Worm (Caenorhabditis elegans) whole organism, L4 larva: ENCODE data around the gene skr-18.

Source experiments
- F44E2.7 ChIP-seq: fragments of 200-800 bp; sonication (Bioruptor generic); IDR thresholded peaks from 2 replicates; pipeline ENCODE4 v2.1.2; 2022; ENCODE audit warnings: missing genetic modification characterization, missing compliant biosample characterization
- Y48G9A.11 ChIP-seq: fragments of 200-800 bp; sonication (Bioruptor generic); IDR thresholded peaks from 2 replicates; pipeline ENCODE4 v1.3.6; 2022; ENCODE audit warnings: missing genetic modification reagents, missing genetic modification characterization, missing compliant biosample characterization
- Y5F2A.4 ChIP-seq: fragments of 200-800 bp; sonication (Bioruptor generic); optimal IDR thresholded peaks from 2 replicates; lab custom pipeline; 2018; ENCODE audit warnings: mild to moderate bottlenecking, missing genetic modification characterization, missing compliant biosample characterization
- aha-1 ChIP-seq: fragments of 150-350 bp; peaks from one replicate; lab custom pipeline; 2014; ENCODE audit warnings: missing biosample characterization, missing genetic modification characterization
- ama-1 ChIP-seq: fragments of 150-350 bp; optimal IDR thresholded peaks from 2 replicates; lab custom pipeline; 2014; ENCODE audit warnings: inconsistent platforms, mixed read lengths
- arid-1 ChIP-seq: fragments of 200-800 bp; sonication (Bioruptor generic); conservative IDR thresholded peaks from 2 replicates; pipeline ENCODE4 v1.3.6; 2022; ENCODE audit warnings: missing genetic modification reagents, missing genetic modification characterization, missing compliant biosample characterization
- ceh-28 ChIP-seq: fragments of 150-350 bp; optimal IDR thresholded peaks from 2 replicates; lab custom pipeline; 2014; ENCODE audit warnings: missing biosample characterization, missing genetic modification reagents, missing genetic modification characterization
- ceh-82 ChIP-seq: sonication (generic microtip); optimal IDR thresholded peaks from 2 replicates; lab custom pipeline; 2017; ENCODE audit warnings: missing biosample characterization, missing genetic modification characterization
- daf-16 ChIP-seq, 3 experiments: sonication (generic microtip); optimal IDR thresholded peaks; 2 replicates each; lab custom pipeline; 2016 to 2017; ENCODE audit warnings: missing genetic modification characterization in 3 of 3, missing genetic modification reagents in 3 of 3, mild to moderate bottlenecking in 2 of 3, missing compliant biosample characterization in 2 of 3, missing biosample characterization in 1 of 3, moderate library complexity in 1 of 3
- daf-19 ChIP-seq: fragments of 200-800 bp; sonication (Bioruptor generic); conservative IDR thresholded peaks from 2 replicates; pipeline ENCODE4 v1.3.6; 2022; ENCODE audit warnings: missing genetic modification characterization, missing compliant biosample characterization
- daf-8 ChIP-seq: fragments of 200-800 bp; sonication (Bioruptor generic); IDR thresholded peaks from 2 replicates; pipeline ENCODE4 v1.3.6; 2022; ENCODE audit warnings: missing genetic modification characterization, missing compliant biosample characterization
- duxl-1 ChIP-seq: sonication (generic microtip); optimal IDR thresholded peaks from 2 replicates; lab custom pipeline; 2016; ENCODE audit warnings: mild to moderate bottlenecking, missing genetic modification characterization, moderate library complexity, missing compliant biosample characterization; ENCODE audit not compliant: poor library complexity
- hlh-30 ChIP-seq: sonication (generic microtip); optimal IDR thresholded peaks from 2 replicates; lab custom pipeline; 2017; ENCODE audit warnings: antibody characterized with exemption, mild to moderate bottlenecking, missing genetic modification characterization, missing compliant biosample characterization; ENCODE audit not compliant: insufficient read depth
- hmg-1.1 ChIP-seq: fragments of 200-800 bp; sonication (Bioruptor generic); IDR thresholded peaks from 2 replicates; pipeline ENCODE4 v1.3.6; 2022; ENCODE audit warnings: missing genetic modification reagents, missing genetic modification characterization, missing compliant biosample characterization
- lin-38 ChIP-seq: fragments of 200-800 bp; sonication (Bioruptor generic); IDR thresholded peaks from 2 replicates; pipeline ENCODE4 v1.3.6; 2022; ENCODE audit warnings: missing genetic modification reagents, missing genetic modification characterization, missing compliant biosample characterization
- madf-9 ChIP-seq: fragments of 200-800 bp; sonication (Bioruptor generic); conservative IDR thresholded peaks from 2 replicates; pipeline ENCODE4 v1.3.6; 2022; ENCODE audit warnings: missing genetic modification reagents, missing genetic modification characterization, missing compliant biosample characterization
- mep-1 ChIP-seq: fragments of 150-350 bp; sonication (generic microtip); optimal IDR thresholded peaks from 3 replicates; lab custom pipeline; 2014; ENCODE audit warnings: missing biosample characterization, missing genetic modification characterization
- mes-2 ChIP-seq: sonication (generic microtip); optimal IDR thresholded peaks from 2 replicates; lab custom pipeline; 2016; ENCODE audit warnings: missing genotype, mild to moderate bottlenecking, missing genetic modification characterization, missing compliant biosample characterization; ENCODE audit not compliant: poor library complexity, severe bottlenecking
- mxl-2 ChIP-seq: fragments of 200-800 bp; sonication (Bioruptor generic); conservative IDR thresholded peaks from 2 replicates; pipeline ENCODE4 v1.3.6; 2022; ENCODE audit warnings: missing genetic modification reagents, missing genetic modification characterization, missing compliant biosample characterization
- mxl-3 ChIP-seq: fragments of 200-800 bp; sonication (Bioruptor generic); optimal IDR thresholded peaks from 2 replicates; lab custom pipeline; 2018; ENCODE audit warnings: mild to moderate bottlenecking, missing genetic modification characterization, missing compliant biosample characterization
- nhr-10 ChIP-seq: fragments of 150-350 bp; optimal IDR thresholded peaks from 2 replicates; lab custom pipeline; 2014; ENCODE audit warnings: missing biosample characterization, missing genetic modification characterization
- nhr-111 ChIP-seq: fragments of 200-800 bp; sonication (Bioruptor generic); optimal IDR thresholded peaks from 2 replicates; lab custom pipeline; 2018; ENCODE audit warnings: mild to moderate bottlenecking, missing genetic modification characterization, missing compliant biosample characterization
- nhr-25 ChIP-seq: sonication (generic microtip); optimal IDR thresholded peaks from 2 replicates; lab custom pipeline; 2017; ENCODE audit warnings: missing genetic modification characterization, mild to moderate bottlenecking, missing compliant biosample characterization, antibody characterized with exemption, moderate library complexity, borderline replicate concordance; ENCODE audit not compliant: insufficient read depth
- nhr-77 ChIP-seq: fragments of 150-350 bp; optimal IDR thresholded peaks from 2 replicates; lab custom pipeline; 2014; ENCODE audit warnings: missing biosample characterization, missing genetic modification characterization
- set-16 ChIP-seq: fragments of 200-800 bp; sonication (Bioruptor generic); IDR thresholded peaks from 2 replicates; pipeline ENCODE4 v1.3.6; 2022; ENCODE audit warnings: missing genetic modification reagents, missing genetic modification characterization, missing compliant biosample characterization
- skn-1 ChIP-seq: fragments of 150-350 bp; optimal IDR thresholded peaks from 2 replicates; lab custom pipeline; 2014; ENCODE audit warnings: missing biosample characterization, missing genetic modification characterization
- snpc-1.2 ChIP-seq: fragments of 200-800 bp; sonication (Bioruptor generic); IDR thresholded peaks from 2 replicates; pipeline ENCODE4 v1.3.6; 2022; ENCODE audit warnings: missing genetic modification reagents, missing genetic modification characterization, missing compliant biosample characterization
- snpc-4 ChIP-seq: fragments of 150-350 bp; optimal IDR thresholded peaks from 2 replicates; lab custom pipeline; 2014; ENCODE audit warnings: missing biosample characterization, missing genetic modification characterization
- unc-62 ChIP-seq, 3 experiments: fragments of 150-350 bp in 1 of 3; sonication (generic microtip); optimal IDR thresholded peaks in 2 of 3; peaks in 1 of 3; 1 replicate in 1 of 3; 2 replicates in 2 of 3; lab custom pipeline; 2014 to 2017; ENCODE audit warnings: missing biosample characterization in 3 of 3, missing genetic modification characterization in 3 of 3, missing genetic modification reagents in 3 of 3, missing genotype in 1 of 3
- zfp-3 ChIP-seq: fragments of 200-800 bp; sonication (Bioruptor generic); conservative IDR thresholded peaks from 2 replicates; pipeline ENCODE4 v1.3.6; 2022; ENCODE audit warnings: missing genetic modification reagents, missing genetic modification characterization, missing compliant biosample characterization

skr-18 gene

DNA sequence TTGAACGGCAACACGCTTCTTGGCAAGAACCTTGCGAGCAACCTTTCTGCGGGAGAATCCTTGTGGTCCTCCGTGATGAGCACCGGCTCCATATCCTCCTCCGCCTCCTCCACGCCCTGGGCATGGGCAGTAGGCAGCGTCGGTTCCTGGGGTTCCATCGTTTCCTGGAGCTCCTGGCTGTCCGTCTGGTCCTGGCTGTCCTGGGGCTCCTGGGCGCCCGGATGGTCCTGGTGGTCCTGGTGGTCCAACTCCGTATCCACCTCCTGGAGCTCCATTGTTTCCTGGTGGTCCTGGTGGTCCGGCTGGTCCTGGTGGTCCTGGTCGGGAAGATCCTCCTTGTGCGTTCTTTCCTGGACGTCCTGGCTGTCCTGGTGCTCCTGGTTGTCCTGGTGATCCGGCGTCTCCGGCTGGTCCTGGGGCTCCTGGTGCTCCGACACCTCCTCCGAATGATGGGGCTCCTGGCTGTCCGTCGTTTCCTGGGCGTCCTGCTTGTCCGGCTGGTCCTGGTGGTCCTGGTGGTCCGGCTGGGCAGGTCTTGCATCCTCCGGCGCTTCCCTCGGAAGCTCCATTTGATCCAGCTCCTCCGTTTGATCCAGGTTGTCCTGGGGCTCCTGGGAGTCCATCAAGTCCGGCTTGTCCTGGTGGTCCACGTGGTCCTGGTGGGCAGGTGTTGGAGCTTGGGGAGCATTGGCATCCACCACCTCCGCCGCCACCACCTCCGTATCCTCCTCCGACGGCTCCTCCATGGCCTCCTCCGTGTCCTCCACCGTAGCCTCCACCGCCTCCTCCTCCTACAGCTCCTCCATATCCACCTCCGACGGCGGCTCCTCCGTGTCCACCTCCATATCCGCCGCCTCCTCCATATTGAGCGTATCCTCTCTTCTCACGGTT lies 32.5 kb downstream of the skr-18 start:
- no peak for TF ChIP-seq skn-1
- TF ChIP-seq Y48G9A.11 (GFP tag; lab: Robert Waterston, UW) = no peak
- TF ChIP-seq arid-1 (GFP tag; lab: Robert Waterston, UW) = no peak
- no peak for TF ChIP-seq mxl-3 (GFP tag; lab: Kevin White, UChicago)
- TF ChIP-seq daf-19 (GFP tag; lab: Robert Waterston, UW) = no peak
- peak; percentile 96 for TF ChIP-seq set-16
- 0 out of 2 replicates have a peak, but pooled peaks have one; percentile 9 for TF ChIP-seq lin-38
- no peak for TF ChIP-seq Y5F2A.4 (GFP tag; lab: Kevin White, UChicago)

DNA sequence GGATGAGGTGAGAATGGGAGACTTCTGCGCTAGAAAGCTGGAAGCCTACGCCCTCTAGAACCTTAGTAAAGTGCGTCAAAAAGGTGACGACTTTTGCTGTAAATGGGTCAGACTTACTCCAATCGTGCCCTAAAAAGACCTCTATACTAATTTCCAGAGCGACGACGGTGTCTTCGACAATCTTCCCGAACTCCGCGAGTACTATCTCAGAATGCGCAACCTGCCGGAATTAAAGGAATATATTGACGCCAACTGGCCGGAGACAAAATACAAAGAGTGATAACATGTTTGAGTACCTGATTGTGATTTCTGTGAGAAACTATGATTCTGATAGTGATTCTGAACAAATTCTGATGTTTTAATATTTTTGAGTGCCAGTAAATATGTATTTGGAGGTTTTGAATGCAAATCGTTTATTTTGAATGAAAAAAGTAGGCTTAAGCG lies 33.2 kb downstream of the skr-18 start:
- peak; percentile 32 for TF ChIP-seq nhr-25 (tag; lab: Kevin White, UChicago)
- no peak for TF ChIP-seq duxl-1
- TF ChIP-seq ama-1 = peak; percentile 91
- no peak for TF ChIP-seq daf-16 (GFP tag; optimal IDR thresholded peaks at IDR 0.05; lab: Kevin White, UChicago)
- TF ChIP-seq daf-16 (tag; optimal IDR thresholded peaks at IDR 0.05; lab: Kevin White, UChicago) = no peak
- peak; percentile 31 for TF ChIP-seq nhr-10 (tag; lab: Kevin White, UChicago)
- no peak for TF ChIP-seq madf-9
- TF ChIP-seq mep-1 = no peak
- peak; percentile 6 for TF ChIP-seq mes-2 (tag; lab: Kevin White, UChicago)
- TF ChIP-seq nhr-77 = peak; percentile 40
- TF ChIP-seq daf-8 (GFP tag; lab: Robert Waterston, UW) = no peak
- TF ChIP-seq unc-62 (GFP tag; optimal IDR thresholded peaks at IDR 0.05 in 1 of 2; lab: Kevin White, UChicago) = peak in 1 of 2 experiments; percentile 92
- TF ChIP-seq unc-62 (tag; optimal IDR thresholded peaks at IDR 0.05; lab: Kevin White, UChicago) = no peak
- TF ChIP-seq mxl-2 (GFP tag; lab: Robert Waterston, UW) = no peak
- no peak for TF ChIP-seq nhr-111 (GFP tag; lab: Kevin White, UChicago)
- 0 out of 2 replicates have a peak, but pooled peaks have one; percentile 68 for TF ChIP-seq zfp-3 (GFP tag; lab: Robert Waterston, UW)
- 0 out of 2 replicates have a peak, but pooled peaks have one; percentile 12 for TF ChIP-seq Y48G9A.11 (GFP tag; lab: Robert Waterston, UW)
- peak; percentile 73 for TF ChIP-seq aha-1 (tag; lab: Kevin White, UChicago)

ce11 chrIV:760267-760666 lies 35.0 kb downstream of the skr-18 start, which contains the start of gene gst-40:
Gene gst-40, plus strand, starts transcription at chrIV:760502.
- TF ChIP-seq hmg-1.1 (GFP tag; lab: Robert Waterston, UW) (0 out of 2 replicates have a peak, but pooled peaks have one; percentile 26), ceh-82 (tag; lab: Kevin White, UChicago) (no peak), aha-1 (tag; lab: Kevin White, UChicago) (peak; percentile 63)

ce11 chrIV:757548-757947 lies 37.7 kb downstream of the skr-18 start:
- TF ChIP-seq F44E2.7 (GFP tag; lab: Robert Waterston, UW) = no peak
- TF ChIP-seq ceh-28 (tag; lab: Kevin White, UChicago) = no peak
- TF ChIP-seq unc-62 (GFP tag; optimal IDR thresholded peaks at IDR 0.05 in 1 of 2; lab: Kevin White, UChicago) = peak in 1 of 2 experiments; percentile 47
- TF ChIP-seq unc-62 (tag; optimal IDR thresholded peaks at IDR 0.05; lab: Kevin White, UChicago) = no peak
- TF ChIP-seq aha-1 (tag; lab: Kevin White, UChicago) = peak; percentile 63
- TF ChIP-seq mxl-2 (GFP tag; lab: Robert Waterston, UW) = no peak
- no peak for TF ChIP-seq skn-1

ce11 chrIV:756956-757355 lies 38.3 kb downstream of the skr-18 start:
- TF ChIP-seq arid-1 (GFP tag; lab: Robert Waterston, UW) (no peak), snpc-4 (tag; lab: Kevin White, UChicago) (no peak), snpc-1.2 (GFP tag; lab: Robert Waterston, UW) (no peak), hlh-30 (no peak), aha-1 (tag; lab: Kevin White, UChicago) (peak; percentile 38), unc-62 (GFP tag; optimal IDR thresholded peaks at IDR 0.05 in 1 of 2; lab: Kevin White, UChicago) (peak in 1 of 2 experiments; percentile 94), unc-62 (tag; optimal IDR thresholded peaks at IDR 0.05; lab: Kevin White, UChicago) (no peak), mes-2 (tag; lab: Kevin White, UChicago) (no peak)
